Worm (Caenorhabditis elegans) whole organism, L4 larva: ENCODE results near the gene rbg-3.

ENCODE experiments used
- F49E8.2 ChIP-seq: sonication (generic microtip); optimal IDR thresholded peaks from 2 replicates; lab custom pipeline; 2016; ENCODE audit warnings: missing compliant biosample characterization, mild to moderate bottlenecking, missing genetic modification characterization, borderline replicate concordance
- ama-1 ChIP-seq: fragments of 150-350 bp; optimal IDR thresholded peaks from 2 replicates; lab custom pipeline; 2014; ENCODE audit warnings: inconsistent platforms, mixed read lengths
- dpl-1 ChIP-seq: fragments of 150-350 bp; optimal IDR thresholded peaks from 2 replicates; lab custom pipeline; 2014; ENCODE audit warnings: missing biosample characterization, missing genetic modification reagents, missing genetic modification characterization
- pha-4 ChIP-seq, 2 experiments: fragments of 150-350 bp in 1 of 2; fragments of 200-800 bp in 1 of 2; sonication (Bioruptor generic) in 1 of 2; IDR thresholded peaks in 1 of 2; optimal IDR thresholded peaks in 1 of 2; 2 replicates each; pipeline versions ENCODE4 v1.3.6 to Lab custom; 2014 to 2022; ENCODE audit warnings: missing genetic modification characterization in 2 of 2, missing genetic modification reagents in 2 of 2, missing biosample characterization in 1 of 2, missing compliant biosample characterization in 1 of 2
- spr-3 ChIP-seq: fragments of 200-800 bp; sonication (Bioruptor generic); optimal IDR thresholded peaks from 2 replicates; lab custom pipeline; 2018; ENCODE audit warnings: mild to moderate bottlenecking, missing genetic modification characterization, missing compliant biosample characterization
- zfp-2 ChIP-seq: sonication (generic microtip); optimal IDR thresholded peaks from 2 replicates; lab custom pipeline; 2016; ENCODE audit warnings: mild to moderate bottlenecking, missing genetic modification characterization, missing compliant biosample characterization

DNA sequence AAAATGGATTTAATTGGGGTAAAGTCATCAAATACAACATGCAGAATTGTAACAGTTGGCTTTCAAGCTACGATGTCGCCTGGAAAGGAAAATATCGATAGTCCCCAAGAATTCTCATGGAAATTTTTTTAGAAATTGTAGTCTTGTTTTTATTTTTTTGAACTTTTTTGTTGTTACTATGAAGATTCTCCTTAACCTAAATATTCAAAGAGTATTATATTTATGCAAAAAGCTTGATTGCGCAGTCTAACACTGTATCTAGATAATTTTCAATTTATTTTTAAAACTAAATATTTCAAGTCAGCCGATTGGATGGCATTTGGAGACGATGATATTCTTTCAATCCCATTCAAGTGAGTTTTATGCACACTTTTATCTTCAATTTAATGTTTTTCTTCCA, 49.0 kb upstream of the rbg-3 start, which contains the start of gene pgap-2:
- TF ChIP-seq zfp-2 (tag; lab: Kevin White, UChicago) (no peak), F49E8.2 (tag; lab: Kevin White, UChicago) (no peak), ama-1 (lab: Kevin White, UChicago) (no peak), dpl-1 (GFP tag; lab: Kevin White, UChicago) (no peak), pha-4 (GFP tag; IDR thresholded peaks at IDR 0.05; lab: Robert Waterston, UW) (no peak), pha-4 (tag; optimal IDR thresholded peaks at IDR 0.05; lab: Kevin White, UChicago) (no peak), spr-3 (GFP tag; lab: Kevin White, UChicago) (no peak)
